Worm (Caenorhabditis elegans): Measurements from ENCODE around the gene pqn-31.

DNA sequence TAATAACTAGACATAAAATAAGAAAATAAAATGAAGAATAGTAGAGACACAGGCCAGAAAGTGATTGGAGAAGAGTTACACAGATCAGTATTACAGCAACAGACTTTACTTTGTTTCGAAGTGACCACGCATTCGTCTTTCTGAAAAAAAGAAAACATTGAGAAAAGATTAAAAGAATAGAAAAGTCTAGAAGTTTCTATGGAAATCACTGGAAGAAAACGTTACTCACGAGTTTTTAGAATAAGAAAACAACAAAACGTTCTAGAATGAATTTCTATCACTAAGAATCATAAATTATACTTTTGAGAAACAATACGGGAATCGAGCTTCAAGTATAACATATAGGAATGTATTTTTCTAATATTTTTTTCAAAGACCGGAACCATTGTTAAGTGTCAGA, 46.2 kb downstream of the pqn-31 start:
- TF ChIP-seq mdl-1 (tag; optimal IDR thresholded peaks at IDR 0.05): no peak
- no peak for TF ChIP-seq nhr-23 (tag; optimal IDR thresholded peaks at IDR 0.05)
- no peak for TF ChIP-seq nhr-237 (tag; optimal IDR thresholded peaks at IDR 0.05)
- TF ChIP-seq nhr-77 (tag; optimal IDR thresholded peaks at IDR 0.05): no peak
- no peak for TF ChIP-seq pqm-1 (tag; optimal IDR thresholded peaks at IDR 0.05)
- no peak for TF ChIP-seq skn-1 (tag; optimal IDR thresholded peaks at IDR 0.05)
- no peak for TF ChIP-seq fkh-2 (tag; optimal IDR thresholded peaks at IDR 0.05)
- TF ChIP-seq unc-62 (GFP tag; optimal IDR thresholded peaks at IDR 0.05): no peak
- TF ChIP-seq ZK546.5 (tag; optimal IDR thresholded peaks at IDR 0.05): no peak
- TF ChIP-seq nhr-12 (tag; optimal IDR thresholded peaks at IDR 0.05): no peak
- TF ChIP-seq elt-2 (tag; optimal IDR thresholded peaks at IDR 0.05): no peak
- no peak for TF ChIP-seq nhr-11 (tag; optimal IDR thresholded peaks at IDR 0.05)
- TF ChIP-seq ceh-16 (tag; optimal IDR thresholded peaks at IDR 0.05): no peak
- TF ChIP-seq ztf-11 (tag; optimal IDR thresholded peaks at IDR 0.05): no peak

Data from whole organism, L3 larva.